Worm (Caenorhabditis elegans): Measurements from ENCODE around the gene ZK354.9.

The ZK354.9 gene

ce11 chrIV:5291207-5291606 lies 16.7 kb downstream of the ZK354.9 start:
- no peak for TF ChIP-seq pag-3 (tag; optimal IDR thresholded peaks at IDR 0.05; ENCODE audit: borderline replicate concordance)
- TF ChIP-seq fkh-10 (GFP tag; optimal IDR thresholded peaks at IDR 0.05): no peak
- no peak for TF ChIP-seq ceh-48 (tag; optimal IDR thresholded peaks at IDR 0.05)
- TF ChIP-seq dve-1 (tag; optimal IDR thresholded peaks at IDR 0.05): no peak
- no peak for TF ChIP-seq lim-6 (tag; optimal IDR thresholded peaks at IDR 0.05)
- no peak for TF ChIP-seq pha-4 (tag; optimal IDR thresholded peaks at IDR 0.05)
- no peak for TF ChIP-seq ceh-6 (GFP tag; optimal IDR thresholded peaks at IDR 0.05)
- no peak for TF ChIP-seq nhr-11 (tag; optimal IDR thresholded peaks at IDR 0.05)
- TF ChIP-seq eyg-1 (tag; optimal IDR thresholded peaks at IDR 0.05): no peak
- no peak for TF ChIP-seq ceh-24 (tag; optimal IDR thresholded peaks at IDR 0.05)
- no peak for TF ChIP-seq pqm-1 (tag; optimal IDR thresholded peaks at IDR 0.05)

- TF ChIP-seq elt-4 (tag; optimal IDR thresholded peaks at IDR 0.05) (no peak), ceh-9 (tag; optimal IDR thresholded peaks at IDR 0.05) (no peak), pat-9 (tag; optimal IDR thresholded peaks at IDR 0.05) (no peak), F13H6.1 (tag; optimal IDR thresholded peaks at IDR 0.05) (no peak), nfya-1 (tag; optimal IDR thresholded peaks at IDR 0.05) (no peak), dve-1 (tag; optimal IDR thresholded peaks at IDR 0.05) (no peak), dmd-4 (tag; optimal IDR thresholded peaks at IDR 0.05; ENCODE audit: borderline replicate concordance) (no peak), ets-4 (tag; optimal IDR thresholded peaks at IDR 0.05) (no peak), ceh-24 (tag; optimal IDR thresholded peaks at IDR 0.05) (no peak), hlh-13 (GFP tag; optimal IDR thresholded peaks at IDR 0.05) (no peak), hlh-30 (tag; optimal IDR thresholded peaks at IDR 0.05; ENCODE audit: insufficient read depth) (no peak), syd-9 (tag; optimal IDR thresholded peaks at IDR 0.05) (no peak)
Measured at ce11 chrIV:5290547-5290946, 17.4 kb downstream of the ZK354.9 start, which contains the start of gene nlp-47. Gene nlp-47, plus strand, starts transcription at chrIV:5290847.

ce11 chrIV:5288932-5289331 lies 19.0 kb downstream of the ZK354.9 start:
- TF ChIP-seq ceh-30 (tag; optimal IDR thresholded peaks at IDR 0.05) (no peak), ahr-1 (tag; optimal IDR thresholded peaks at IDR 0.05) (no peak), C38D4.7 (GFP tag; optimal IDR thresholded peaks at IDR 0.05) (no peak), ceh-14 (tag; optimal IDR thresholded peaks at IDR 0.05) (no peak), eyg-1 (tag; optimal IDR thresholded peaks at IDR 0.05) (no peak), lim-6 (tag; optimal IDR thresholded peaks at IDR 0.05) (no peak), che-1 (tag; optimal IDR thresholded peaks at IDR 0.05) (no peak), ceh-45 (GFP tag; IDR thresholded peaks at IDR 0.05) (no peak)

ce11 chrIV:5287190-5287589 lies 20.8 kb downstream of the ZK354.9 start:
- TF ChIP-seq ceh-14 (tag; optimal IDR thresholded peaks at IDR 0.05): no peak
- TF ChIP-seq elt-4 (tag; optimal IDR thresholded peaks at IDR 0.05): no peak
- no peak for TF ChIP-seq sox-2 (GFP tag; IDR thresholded peaks at IDR 0.05)
- TF ChIP-seq sdc-2 (tag; optimal IDR thresholded peaks at IDR 0.05): no peak
- no peak for TF ChIP-seq ceh-2 (tag; optimal IDR thresholded peaks at IDR 0.05)
- no peak for TF ChIP-seq nhr-232 (tag; optimal IDR thresholded peaks at IDR 0.05)
- no peak for TF ChIP-seq ama-1 (optimal IDR thresholded peaks at IDR 0.05)
- TF ChIP-seq syd-9 (tag; optimal IDR thresholded peaks at IDR 0.05): no peak
- TF ChIP-seq madf-2 (tag; optimal IDR thresholded peaks at IDR 0.05): no peak
- no peak for TF ChIP-seq ceh-22 (tag; optimal IDR thresholded peaks at IDR 0.05)
- no peak for TF ChIP-seq unc-55 (GFP tag; optimal IDR thresholded peaks at IDR 0.05)

- TF ChIP-seq elt-2 (tag; optimal IDR thresholded peaks at IDR 0.05) (no peak), ceh-9 (tag; optimal IDR thresholded peaks at IDR 0.05) (no peak), mec-3 (tag; optimal IDR thresholded peaks at IDR 0.05; ENCODE audit: borderline replicate concordance) (no peak), syd-9 (tag; optimal IDR thresholded peaks at IDR 0.05) (no peak), sox-4 (tag; optimal IDR thresholded peaks at IDR 0.05) (no peak), ceh-48 (tag; optimal IDR thresholded peaks at IDR 0.05) (no peak), rnt-1 (tag; optimal IDR thresholded peaks at IDR 0.05) (no peak), fkh-10 (GFP tag; optimal IDR thresholded peaks at IDR 0.05) (no peak), unc-42 (tag; optimal IDR thresholded peaks at IDR 0.05) (no peak), nfya-1 (tag; optimal IDR thresholded peaks at IDR 0.05) (no peak), elt-4 (tag; optimal IDR thresholded peaks at IDR 0.05) (no peak), unc-55 (GFP tag; optimal IDR thresholded peaks at IDR 0.05) (no peak), lim-6 (tag; optimal IDR thresholded peaks at IDR 0.05) (no peak), tbx-7 (tag; optimal IDR thresholded peaks at IDR 0.05) (no peak), T23F11.4 (GFP tag; optimal IDR thresholded peaks at IDR 0.05) (no peak), hlh-13 (GFP tag; optimal IDR thresholded peaks at IDR 0.05) (no peak)
Measured at ce11 chrIV:5281457-5281856, 26.5 kb downstream of the ZK354.9 start.
